Fruit fly (Drosophila melanogaster) whole organism, prepupa: Measurements from ENCODE around the gene Tcs4.

Experiments
- CG10631 ChIP-seq: fragments of 200-800 bp; sonication (Bioruptor generic); optimal IDR thresholded peaks from 2 replicates; lab custom pipeline; 2016; ENCODE audit warnings: missing biosample characterization, missing genetic modification characterization
- CG15336 ChIP-seq: fragments of 200-800 bp; sonication (Bioruptor generic); IDR thresholded peaks from 2 replicates; pipeline ENCODE4 v1.3.6; 2022; ENCODE audit warnings: missing biosample characterization, missing genetic modification characterization
- CG16779 ChIP-seq: fragments of 200-800 bp; sonication (Bioruptor generic); optimal IDR thresholded peaks from 3 replicates; lab custom pipeline; 2017; ENCODE audit warnings: missing biosample characterization, mild to moderate bottlenecking, missing genetic modification characterization
- Ets96B ChIP-seq: fragments of 200-800 bp; optimal IDR thresholded peaks from 2 replicates; lab custom pipeline; 2019; ENCODE audit warnings: missing biosample characterization, mild to moderate bottlenecking, missing genetic modification characterization, moderate library complexity
- salr ChIP-seq, 2 experiments: fragments of 200-800 bp; sonication (Bioruptor generic); optimal IDR thresholded peaks; 3 replicates each; lab custom pipeline; 2016 to 2018; ENCODE audit warnings: missing biosample characterization in 2 of 2, missing genetic modification characterization in 2 of 2, mild to moderate bottlenecking in 1 of 2

- TF ChIP-seq CG15336 (GFP tag; lab: Robert Waterston, UW) (no peak), salr (GFP tag; optimal IDR thresholded peaks at IDR 0.05; lab: Kevin White, UChicago) (no peak), CG10631 (GFP tag; lab: Kevin White, UChicago) (no peak), Ets96B (tag; lab: Kevin White, UChicago) (no peak), CG16779 (tag; lab: Kevin White, UChicago) (no peak)
Observed at dm6 chrX:19690050-19690449, 11.5 kb downstream of the Tcs4 start.
